Worm (Caenorhabditis elegans) whole organism, L3 larva: ENCODE results near the gene dhhc-8.

Experiments used
- R02D3.7 ChIP-seq: fragments of 150-350 bp; optimal IDR thresholded peaks from 2 replicates; lab custom pipeline; 2014; ENCODE audit warnings: missing biosample characterization, missing genetic modification characterization
- pha-4 ChIP-seq: fragments of 150-350 bp; optimal IDR thresholded peaks from 2 replicates; lab custom pipeline; 2014; ENCODE audit warnings: missing biosample characterization, missing genetic modification reagents, missing genetic modification characterization
- sea-2 ChIP-seq: fragments of 150-350 bp; sonication (generic microtip); optimal IDR thresholded peaks from 4 replicates; lab custom pipeline; 2014; ENCODE audit warnings: missing biosample characterization, missing genetic modification reagents, missing genetic modification characterization
- unc-39 ChIP-seq: sonication (generic microtip); optimal IDR thresholded peaks from 4 replicates; lab custom pipeline; 2017; ENCODE audit warnings: missing biosample characterization, missing genetic modification characterization

ce11 chrIII:13091072-13091538 is 16.3 kb upstream of the dhhc-8 start, which contains the start of gene Y39E4B.13:
- TF ChIP-seq unc-39 (tag; lab: Kevin White, UChicago) (no peak), sea-2 (GFP tag; lab: Kevin White, UChicago) (no peak), pha-4 (tag; lab: Kevin White, UChicago) (no peak), R02D3.7 (tag; lab: Kevin White, UChicago) (no peak)
